Worm (Caenorhabditis elegans) whole organism, L3 larva: ENCODE data around the gene T01C8.2.

Experiments used
- R02D3.7 ChIP-seq: fragments of 150-350 bp; optimal IDR thresholded peaks from 2 replicates; lab custom pipeline; 2014; ENCODE audit warnings: missing biosample characterization, missing genetic modification characterization
- aly-2 ChIP-seq: fragments of 150-350 bp; optimal IDR thresholded peaks from 2 replicates; lab custom pipeline; 2014; ENCODE audit warnings: missing biosample characterization, missing genetic modification characterization
- egl-5 ChIP-seq: fragments of 150-350 bp; optimal IDR thresholded peaks from 2 replicates; lab custom pipeline; 2017; ENCODE audit warnings: missing biosample characterization, missing genetic modification reagents, missing genetic modification characterization, inconsistent platforms
- elt-1 ChIP-seq: fragments of 150-350 bp; optimal IDR thresholded peaks from 2 replicates; lab custom pipeline; 2014; ENCODE audit warnings: missing biosample characterization, missing genetic modification characterization
- elt-2 ChIP-seq: sonication (generic microtip); optimal IDR thresholded peaks from 2 replicates; lab custom pipeline; 2016; ENCODE audit warnings: missing genetic modification reagents, mild to moderate bottlenecking, missing genetic modification characterization, missing compliant biosample characterization
- elt-3 ChIP-seq, 3 experiments: fragments of 150-350 bp in 1 of 3; sonication (generic microtip) in 2 of 3; optimal IDR thresholded peaks; 2 replicates in 2 of 3; 4 replicates in 1 of 3; lab custom pipeline; 2014 to 2017; ENCODE audit warnings: missing biosample characterization in 3 of 3, missing genetic modification characterization in 3 of 3
- eor-1 ChIP-seq, 2 experiments: fragments of 150-350 bp; optimal IDR thresholded peaks; 2 replicates each; lab custom pipeline; 2014 to 2018; ENCODE audit warnings: missing biosample characterization in 2 of 2, missing genetic modification characterization in 2 of 2
- fkh-10 ChIP-seq: sonication (generic microtip); optimal IDR thresholded peaks from 2 replicates; lab custom pipeline; 2017; ENCODE audit warnings: missing biosample characterization, missing genetic modification reagents, missing genetic modification characterization
- fos-1 ChIP-seq: fragments of 150-350 bp; optimal IDR thresholded peaks from 2 replicates; lab custom pipeline; 2014; ENCODE audit warnings: missing biosample characterization, missing genetic modification characterization
- hmg-11 ChIP-seq: sonication (generic microtip); optimal IDR thresholded peaks from 2 replicates; lab custom pipeline; 2016; ENCODE audit warnings: missing genetic modification characterization, missing compliant biosample characterization
- jun-1 ChIP-seq: fragments of 150-350 bp; optimal IDR thresholded peaks from 2 replicates; lab custom pipeline; 2014; ENCODE audit warnings: missing biosample characterization, missing genetic modification reagents, missing genetic modification characterization
- lin-15B ChIP-seq: fragments of 150-350 bp; optimal IDR thresholded peaks from 2 replicates; lab custom pipeline; 2014; ENCODE audit warnings: missing biosample characterization, missing genetic modification characterization
- lin-39 ChIP-seq: fragments of 150-350 bp; optimal IDR thresholded peaks from 2 replicates; lab custom pipeline; 2018; ENCODE audit warnings: missing biosample characterization, missing genetic modification reagents, missing genetic modification characterization
- lsy-12 ChIP-seq: sonication (generic microtip); optimal IDR thresholded peaks from 2 replicates; lab custom pipeline; 2016; ENCODE audit warnings: mild to moderate bottlenecking, missing genetic modification characterization, missing compliant biosample characterization
- mdl-1 ChIP-seq: fragments of 150-350 bp; optimal IDR thresholded peaks from 2 replicates; lab custom pipeline; 2014; ENCODE audit warnings: missing biosample characterization, missing genetic modification characterization
- nfya-1 ChIP-seq: sonication (generic microtip); optimal IDR thresholded peaks from 2 replicates; lab custom pipeline; 2017; ENCODE audit warnings: missing genetic modification characterization, mild to moderate bottlenecking, missing compliant biosample characterization, antibody characterized with exemption, moderate library complexity; ENCODE audit not compliant: insufficient read depth
- nhr-23 ChIP-seq: fragments of 150-350 bp; optimal IDR thresholded peaks from 2 replicates; lab custom pipeline; 2014; ENCODE audit warnings: missing biosample characterization, missing genetic modification reagents, missing genetic modification characterization
- nhr-237 ChIP-seq: fragments of 150-350 bp; optimal IDR thresholded peaks from 2 replicates; lab custom pipeline; 2014; ENCODE audit warnings: missing biosample characterization, missing genetic modification characterization
- nhr-25 ChIP-seq: sonication (generic microtip); optimal IDR thresholded peaks from 2 replicates; lab custom pipeline; 2017; ENCODE audit warnings: missing biosample characterization, missing genetic modification characterization
- nhr-43 ChIP-seq: sonication (generic microtip); optimal IDR thresholded peaks from 2 replicates; lab custom pipeline; 2016; ENCODE audit warnings: mild to moderate bottlenecking, missing genetic modification characterization, missing compliant biosample characterization; ENCODE audit not compliant: poor library complexity, severe bottlenecking
- nhr-67 ChIP-seq: fragments of 150-350 bp; optimal IDR thresholded peaks from 2 replicates; lab custom pipeline; 2014; ENCODE audit warnings: missing biosample characterization, missing genetic modification characterization
- nhr-76 ChIP-seq: fragments of 150-350 bp; sonication (generic microtip); optimal IDR thresholded peaks from 5 replicates; lab custom pipeline; 2014; ENCODE audit warnings: missing biosample characterization, missing genetic modification characterization
- pha-4 ChIP-seq: fragments of 150-350 bp; optimal IDR thresholded peaks from 2 replicates; lab custom pipeline; 2014; ENCODE audit warnings: missing biosample characterization, missing genetic modification reagents, missing genetic modification characterization
- pqm-1 ChIP-seq: fragments of 150-350 bp; optimal IDR thresholded peaks from 2 replicates; lab custom pipeline; 2017; ENCODE audit warnings: missing biosample characterization, missing genetic modification characterization, inconsistent platforms
- sea-2 ChIP-seq: fragments of 150-350 bp; sonication (generic microtip); optimal IDR thresholded peaks from 4 replicates; lab custom pipeline; 2014; ENCODE audit warnings: missing biosample characterization, missing genetic modification reagents, missing genetic modification characterization
- snpc-4 ChIP-seq: fragments of 150-350 bp; optimal IDR thresholded peaks from 2 replicates; lab custom pipeline; 2014; ENCODE audit warnings: missing biosample characterization, missing genetic modification characterization
- tbx-2 ChIP-seq: sonication (generic microtip); optimal IDR thresholded peaks from 2 replicates; lab custom pipeline; 2016; ENCODE audit warnings: mild to moderate bottlenecking, missing genetic modification characterization, missing compliant biosample characterization
- unc-39 ChIP-seq: sonication (generic microtip); optimal IDR thresholded peaks from 4 replicates; lab custom pipeline; 2017; ENCODE audit warnings: missing biosample characterization, missing genetic modification characterization
- ztf-11 ChIP-seq: fragments of 150-350 bp; optimal IDR thresholded peaks from 2 replicates; lab custom pipeline; 2014; ENCODE audit warnings: missing biosample characterization, missing genetic modification characterization

T01C8.2 gene

DNA sequence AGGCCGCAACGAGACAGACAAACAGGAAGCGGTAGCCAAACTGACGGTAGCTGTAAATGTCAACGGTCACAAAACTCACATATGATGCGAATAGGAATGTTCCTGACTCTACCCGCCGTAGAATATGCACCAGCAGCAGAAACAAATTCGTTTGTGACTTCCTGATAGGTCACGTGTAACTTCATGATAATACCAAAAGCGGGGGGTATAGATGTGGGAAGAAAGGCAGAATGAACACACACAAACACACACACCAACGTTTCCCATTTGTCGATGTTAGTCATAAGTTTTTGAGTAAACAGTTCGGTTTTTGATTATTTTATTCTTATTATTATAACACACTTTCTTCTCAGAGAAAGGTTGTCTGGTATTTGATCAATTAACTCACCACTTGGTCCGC is 26.9 kb downstream of the T01C8.2 start (continued):
- TF ChIP-seq R02D3.7 (tag; lab: Kevin White, UChicago), result no peak
- TF ChIP-seq eor-1 (tag; optimal IDR thresholded peaks at IDR 0.05; lab: Kevin White, UChicago), result no peak

DNA sequence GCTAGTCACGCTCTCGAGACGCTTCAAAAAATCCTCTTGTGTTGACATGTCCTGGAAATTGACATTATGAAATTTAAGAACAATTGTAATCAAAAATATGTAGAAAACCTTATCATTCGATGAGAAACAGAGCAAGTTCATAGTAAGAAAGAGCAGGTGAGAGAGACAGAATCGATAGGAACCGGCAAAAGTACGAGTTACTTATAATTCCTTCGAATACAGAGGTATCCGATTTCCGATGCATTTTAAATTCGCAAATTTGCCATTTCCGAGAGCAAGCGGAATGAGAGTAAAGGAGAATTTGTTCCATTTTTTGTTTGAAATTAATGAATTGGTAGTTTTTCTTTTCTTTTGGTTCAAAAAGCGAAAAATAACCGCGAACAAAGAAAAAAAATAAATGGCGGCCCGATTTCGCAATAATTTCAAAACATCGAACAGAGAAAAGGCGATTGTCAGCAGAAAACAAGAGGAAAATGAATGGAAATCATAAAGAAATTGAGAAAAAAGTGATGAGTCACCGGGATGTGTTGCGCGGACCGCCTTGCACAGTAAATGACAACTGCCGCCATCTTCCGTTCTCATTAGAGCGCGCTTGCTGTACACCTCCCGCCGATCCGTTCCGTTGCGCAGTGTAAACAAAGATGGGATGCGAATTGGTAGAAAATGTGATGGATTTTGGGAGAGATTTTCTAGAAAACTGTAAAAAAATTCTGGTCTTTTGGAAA is 27.5 kb downstream of the T01C8.2 start, which contains the start of gene cas-1:
Gene cas-1, minus strand, starts transcription at position 51 of the 725 bp plus-strand sequence.
- TF ChIP-seq pha-4 (tag; lab: Kevin White, UChicago) (peak; percentile 77), nhr-25 (peak; percentile 26), egl-5 (tag; lab: Kevin White, UChicago) (peak; percentile 28), nhr-23 (tag; lab: Kevin White, UChicago) (peak; percentile 32), hmg-11 (tag; lab: Kevin White, UChicago) (peak; percentile 49), fos-1 (tag; lab: Kevin White, UChicago) (peak; percentile 66), lin-39 (tag; lab: Kevin White, UChicago) (peak; percentile 55), nhr-43 (no peak), unc-39 (tag; lab: Kevin White, UChicago) (no peak), lin-15B (tag; lab: Kevin White, UChicago) (peak; percentile 32), nfya-1 (tag; lab: Kevin White, UChicago) (peak; percentile 48), jun-1 (tag; lab: Kevin White, UChicago) (peak; percentile 42), sea-2 (no peak)

DNA sequence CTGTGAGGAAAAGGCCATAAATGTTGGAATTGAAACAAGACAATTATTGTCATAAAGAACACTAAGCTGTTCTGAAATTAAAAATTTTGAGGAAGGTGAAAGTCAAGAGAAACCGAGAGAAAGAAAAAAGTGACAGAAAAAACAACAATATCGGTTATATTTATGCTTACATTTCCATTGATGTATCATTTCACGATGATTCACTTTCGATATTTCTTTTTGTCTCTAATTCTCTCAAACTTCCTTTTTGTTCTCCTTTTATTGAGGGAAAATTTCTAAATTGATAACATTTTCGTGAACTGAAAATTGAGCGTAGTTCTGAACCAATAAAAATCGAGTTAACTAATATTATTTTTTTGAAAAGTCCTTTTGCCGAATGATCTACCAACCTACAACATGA is 28.7 kb downstream of the T01C8.2 start:
- TF ChIP-seq elt-2, result peak; percentile 16
- TF ChIP-seq pqm-1 (tag; lab: Kevin White, UChicago), result peak; percentile 38
- no peak for TF ChIP-seq aly-2
- TF ChIP-seq, all 47 proteins: peak for 2

DNA sequence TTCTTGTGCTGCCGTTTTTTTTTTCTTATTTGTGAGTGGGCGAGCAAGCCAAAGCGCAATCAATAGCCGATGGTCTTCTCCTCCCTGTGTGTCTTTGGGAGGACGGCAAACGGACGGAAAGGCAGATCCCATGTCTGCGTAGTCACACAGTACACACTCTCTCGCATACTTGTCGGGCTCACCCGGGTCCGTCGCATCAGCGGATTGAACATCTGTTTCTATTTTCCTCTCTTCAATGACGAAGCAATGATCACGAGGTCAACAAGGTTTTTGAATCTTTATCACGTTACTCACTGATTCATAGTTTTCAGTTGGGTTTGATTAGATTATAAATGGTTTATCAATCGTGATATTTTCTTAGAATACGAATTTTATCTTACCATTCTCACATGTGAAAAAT is 29.3 kb downstream of the T01C8.2 start:
- no peak for TF ChIP-seq nhr-76 (tag; lab: Kevin White, UChicago)
- peak; percentile 7 for TF ChIP-seq pha-4 (tag; lab: Kevin White, UChicago)
- TF ChIP-seq, all 47 proteins: peak for 1

DNA sequence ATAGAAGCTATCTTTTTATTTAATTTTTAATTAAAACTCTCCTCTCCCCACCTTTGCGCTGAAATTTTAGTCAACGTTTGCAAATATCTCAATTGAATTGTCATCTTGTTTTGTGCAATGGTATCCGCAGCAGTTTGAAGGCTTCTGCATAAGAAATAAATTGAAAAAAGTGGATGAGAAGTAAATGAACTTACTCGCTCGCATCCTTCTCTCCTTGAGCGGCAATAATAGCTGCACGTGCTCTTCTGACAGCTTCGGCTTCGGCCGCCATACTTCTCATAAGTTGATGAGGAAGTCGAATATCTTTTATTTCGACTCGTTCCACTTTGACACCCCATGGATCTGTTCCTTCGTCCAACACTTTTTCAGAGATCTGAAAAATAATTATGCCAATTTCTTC is 30.6 kb downstream of the T01C8.2 start:
- TF ChIP-seq nhr-237 (tag; lab: Kevin White, UChicago), result no peak
- TF ChIP-seq fkh-10 (GFP tag; lab: Kevin White, UChicago), result peak; percentile 75
- TF ChIP-seq, all 47 proteins: peak for 1

DNA sequence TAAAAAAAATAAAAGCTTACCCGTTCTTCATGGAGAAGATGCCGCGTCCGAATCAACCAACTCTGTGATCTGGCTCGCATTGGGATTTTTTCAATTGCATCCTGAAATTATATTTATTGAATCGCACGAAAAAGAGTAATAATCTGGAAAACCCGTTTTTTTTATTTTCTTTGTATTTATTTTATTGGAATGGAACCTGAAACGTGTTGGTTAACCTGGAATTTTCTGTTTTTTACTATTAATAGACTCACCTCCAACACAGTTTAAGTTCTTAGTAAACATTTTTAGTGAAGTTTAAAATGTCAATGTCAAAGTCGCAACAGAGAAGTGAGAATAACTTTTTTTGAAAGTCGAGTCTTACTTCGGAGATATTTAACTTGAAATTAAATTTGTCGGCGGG is 32.0 kb downstream of the T01C8.2 start:
- peak; percentile 40 for TF ChIP-seq fkh-10 (GFP tag; lab: Kevin White, UChicago)
- no peak for TF ChIP-seq hmg-11 (tag; lab: Kevin White, UChicago)

DNA sequence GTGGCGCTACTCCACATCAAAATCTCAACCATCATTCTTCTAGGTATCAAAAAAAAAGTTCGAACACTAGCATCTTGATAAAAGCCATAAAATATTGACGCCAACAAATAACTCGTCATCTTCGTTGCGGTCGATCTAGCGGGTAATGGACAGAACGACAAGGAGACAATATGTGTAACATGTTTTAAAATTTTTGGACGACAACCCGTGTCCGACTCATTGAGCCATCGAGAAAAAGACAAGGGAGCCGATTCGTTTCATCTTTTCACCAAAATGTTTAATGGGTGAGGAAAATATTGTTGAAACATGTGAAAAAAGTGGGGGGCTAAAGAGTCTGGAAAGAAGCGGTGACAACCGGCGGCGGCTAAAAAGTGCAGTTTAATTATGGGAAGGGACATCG is 35.3 kb downstream of the T01C8.2 start:
- TF ChIP-seq mdl-1 (tag; lab: Kevin White, UChicago), result no peak
- no peak for TF ChIP-seq pha-4 (tag; lab: Kevin White, UChicago)
- TF ChIP-seq elt-3 (tag; optimal IDR thresholded peaks at IDR 0.05; lab: Kevin White, UChicago), result no peak
- TF ChIP-seq nhr-76 (tag; lab: Kevin White, UChicago), result no peak

DNA sequence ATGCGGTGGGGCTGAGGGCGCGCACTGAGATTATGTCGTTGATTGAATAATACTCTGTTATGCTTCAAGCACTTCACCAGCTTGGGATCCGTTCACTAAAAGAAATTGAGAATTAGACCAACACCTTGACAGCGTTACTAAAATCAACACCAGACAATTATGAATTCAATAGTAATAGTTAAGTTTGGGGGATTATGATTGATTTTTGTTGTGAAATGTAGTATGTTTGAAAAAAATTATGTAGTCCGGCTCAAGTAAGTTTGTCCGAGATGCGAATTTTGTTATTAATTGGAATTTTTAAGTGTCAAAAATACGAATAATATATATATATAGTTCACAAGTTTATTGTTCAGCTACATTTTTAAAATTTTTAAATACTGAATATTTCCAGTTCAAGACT is 39.1 kb downstream of the T01C8.2 start, which contains the start of gene sto-5:
Gene sto-5, minus strand, starts transcription at position 101 of the 400 bp plus-strand sequence.
- no peak for TF ChIP-seq elt-1 (tag; lab: Kevin White, UChicago)
- TF ChIP-seq snpc-4 (tag; lab: Kevin White, UChicago), result no peak
- no peak for TF ChIP-seq lsy-12 (tag; lab: Kevin White, UChicago)
- no peak for TF ChIP-seq aly-2
- no peak for TF ChIP-seq ztf-11 (tag; lab: Kevin White, UChicago)
- no peak for TF ChIP-seq nhr-23 (tag; lab: Kevin White, UChicago)
- no peak for TF ChIP-seq nhr-67 (tag; lab: Kevin White, UChicago)
- TF ChIP-seq tbx-2, result no peak
